Fruit fly (Drosophila melanogaster): ENCODE results near the gene CG43102.

The CG43102 gene

DNA sequence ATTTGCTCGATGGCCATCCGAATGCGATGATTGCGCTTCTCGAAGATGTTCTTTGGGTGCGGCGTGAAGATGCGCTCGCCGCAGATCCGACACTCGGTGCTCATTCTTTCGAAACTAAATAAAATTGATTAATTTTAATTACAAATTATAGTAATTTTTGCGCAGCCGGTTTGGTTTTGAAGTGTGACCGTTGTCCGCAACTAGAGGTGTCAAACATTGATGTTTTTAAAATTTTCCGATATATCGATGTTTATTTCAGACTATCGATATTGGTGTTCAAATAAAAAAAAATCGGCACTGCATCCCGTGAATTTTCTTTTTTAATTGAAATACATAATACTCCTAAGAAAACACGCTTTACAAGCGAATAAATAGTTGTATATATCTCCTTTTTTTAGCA, 14.7 kb upstream of the CG43102 start, which contains the start of gene Odj (continued):
- TF ChIP-seq gcm2 (GFP tag; optimal IDR thresholded peaks at IDR 0.05) (no peak), CG3281 (GFP tag; optimal IDR thresholded peaks at IDR 0.05) (no peak), CG2116 (GFP tag; optimal IDR thresholded peaks at IDR 0.05) (peak; percentile 81), hb (GFP tag; IDR thresholded peaks at IDR 0.05; ENCODE audit: partially characterized antibody) (peak; percentile 78), CG31224 (GFP tag; IDR thresholded peaks at IDR 0.05) (no peak), tx (GFP tag; optimal IDR thresholded peaks at IDR 0.05) (no peak), p53 (GFP tag; optimal IDR thresholded peaks at IDR 0.05) (no peak), CG11696 (GFP tag; IDR thresholded peaks at IDR 0.05) (no peak), Bdp1 (GFP tag; optimal IDR thresholded peaks at IDR 0.05) (no peak), CG16779 (GFP tag; IDR thresholded peaks at IDR 0.05) (no peak), CG11085 (GFP tag; IDR thresholded peaks at IDR 0.05) (no peak), CG32772 (GFP tag; IDR thresholded peaks at IDR 0.05) (no peak), Chrac-16 (GFP tag; optimal IDR thresholded peaks at IDR 0.05) (no peak), CG10147 (GFP tag; optimal IDR thresholded peaks at IDR 0.05) (no peak), NfI (GFP tag; optimal IDR thresholded peaks at IDR 0.05) (no peak), CG8924 (tag; optimal IDR thresholded peaks at IDR 0.05) (no peak), CG8478 (optimal IDR thresholded peaks at IDR 0.05) (no peak), eyg (GFP tag; optimal IDR thresholded peaks at IDR 0.05) (no peak), CG10543 (GFP tag; optimal IDR thresholded peaks at IDR 0.05) (no peak), lab (GFP tag; optimal IDR thresholded peaks at IDR 0.05) (no peak), cato (GFP tag; optimal IDR thresholded peaks at IDR 0.05; ENCODE audit: borderline replicate concordance) (no peak), CG6175 (GFP tag; IDR thresholded peaks at IDR 0.05) (no peak), Optix (GFP tag; IDR thresholded peaks at IDR 0.05) (no peak), abd-A (tag; optimal IDR thresholded peaks at IDR 0.05) (no peak), ems (GFP tag; optimal IDR thresholded peaks at IDR 0.05) (no peak), sens-2 (GFP tag; IDR thresholded peaks at IDR 0.05) (no peak), jumu (GFP tag; optimal IDR thresholded peaks at IDR 0.05) (no peak), oc (tag; optimal IDR thresholded peaks at IDR 0.05) (no peak), cg (GFP tag; optimal IDR thresholded peaks at IDR 0.05) (no peak), pum (GFP tag; optimal IDR thresholded peaks at IDR 0.05) (no peak), CG14050 (GFP tag; IDR thresholded peaks at IDR 0.05) (no peak), CG4328 (GFP tag; optimal IDR thresholded peaks at IDR 0.05) (no peak), CG14860 (GFP tag; IDR thresholded peaks at IDR 0.05; ENCODE audit: partially characterized antibody) (peak; percentile 85), pfk (GFP tag; optimal IDR thresholded peaks at IDR 0.05) (no peak), CG30020 (tag; optimal IDR thresholded peaks at IDR 0.05) (peak; percentile 24), bsh (GFP tag; optimal IDR thresholded peaks at IDR 0.05) (no peak), Mad (GFP tag; optimal IDR thresholded peaks at IDR 0.05) (no peak), CG12744 (GFP tag; optimal IDR thresholded peaks at IDR 0.05) (peak; percentile 23), twi (tag; optimal IDR thresholded peaks at IDR 0.05) (no peak), sqz (GFP tag; optimal IDR thresholded peaks at IDR 0.05) (no peak), Doc2 (GFP tag; IDR thresholded peaks at IDR 0.05) (no peak), Myb (GFP tag; optimal IDR thresholded peaks at IDR 0.05) (peak; percentile 18), CG7786 (GFP tag; optimal IDR thresholded peaks at IDR 0.05) (no peak), lov (optimal IDR thresholded peaks at IDR 0.05) (no peak), lov (GFP tag; IDR thresholded peaks at IDR 0.05) (no peak), Oli (tag; optimal IDR thresholded peaks at IDR 0.05) (no peak), vnd (GFP tag; IDR thresholded peaks at IDR 0.05; ENCODE audit: partially characterized antibody) (peak; percentile 86), pnt (GFP tag; optimal IDR thresholded peaks at IDR 0.05) (no peak), odd (GFP tag; optimal IDR thresholded peaks at IDR 0.05) (no peak), CG4730 (GFP tag; IDR thresholded peaks at IDR 0.05) (no peak), GATAe (GFP tag; conservative IDR thresholded peaks at IDR 0.05) (no peak), CG2199 (GFP tag; IDR thresholded peaks at IDR 0.05) (no peak)

Measured in whole organism, embryonic.